Worm (Caenorhabditis elegans): ENCODE measurements around the gene gtbp-1.

DNA sequence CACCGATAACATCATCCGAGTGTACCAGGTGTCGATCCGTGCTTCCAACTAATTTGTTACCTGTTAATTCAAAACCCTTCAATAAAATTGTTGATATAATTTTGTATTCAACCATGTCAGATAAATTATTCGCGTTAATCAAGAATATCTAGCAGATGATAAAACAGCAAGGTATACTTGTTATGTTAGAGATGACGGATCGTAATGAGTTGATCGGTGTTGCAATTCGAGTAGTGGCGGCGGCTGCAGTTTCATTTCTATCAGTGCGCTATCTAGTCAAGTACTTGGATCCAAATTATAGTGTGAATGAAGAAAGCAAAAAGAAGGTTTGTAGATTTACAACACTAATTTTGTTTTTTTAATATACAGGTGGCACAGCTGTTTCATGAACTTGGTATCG lies 49.0 kb upstream of the gtbp-1 start, which contains the start of gene mspn-1:
- TF ChIP-seq mdl-1 (tag; optimal IDR thresholded peaks at IDR 0.05) (no peak), nhr-11 (tag; optimal IDR thresholded peaks at IDR 0.05) (no peak), nhr-77 (tag; optimal IDR thresholded peaks at IDR 0.05) (no peak), unc-30 (tag; optimal IDR thresholded peaks at IDR 0.05) (no peak), nhr-237 (tag; optimal IDR thresholded peaks at IDR 0.05) (no peak), egl-27 (tag; optimal IDR thresholded peaks at IDR 0.05) (no peak), ceh-82 (tag; optimal IDR thresholded peaks at IDR 0.05) (no peak), pqm-1 (tag; optimal IDR thresholded peaks at IDR 0.05) (no peak), pag-3 (tag; optimal IDR thresholded peaks at IDR 0.05; ENCODE audit: borderline replicate concordance, insufficient read depth) (no peak)

Measured in whole organism, L1 larva.